Fruit fly (Drosophila melanogaster) whole organism, embryonic: Measurements from ENCODE around the gene IntS2.

Source experiments
- Abd-B ChIP-seq: fragments of 200-800 bp; sonication (Bioruptor generic); optimal IDR thresholded peaks from 2 replicates; lab custom pipeline; 2018; ENCODE audit warnings: missing biosample characterization, mild to moderate bottlenecking, missing genetic modification characterization, moderate library complexity
- BtbVII ChIP-seq: fragments of 200-800 bp; sonication (Bioruptor generic); optimal IDR thresholded peaks from 3 replicates; lab custom pipeline; 2017; ENCODE audit warnings: missing biosample characterization, mild to moderate bottlenecking, missing genetic modification characterization
- CG10209 ChIP-seq: fragments of 200-800 bp; sonication (Bioruptor generic); optimal IDR thresholded peaks from 3 replicates; lab custom pipeline; 2017; ENCODE audit warnings: missing biosample characterization, mild to moderate bottlenecking, missing genetic modification characterization, missing genetic modification reagents
- CG10654 ChIP-seq: fragments of 200-800 bp; sonication (Bioruptor generic); optimal IDR thresholded peaks from 2 replicates; lab custom pipeline; 2016; ENCODE audit warnings: missing biosample characterization, missing genetic modification characterization
- CG11398 ChIP-seq: fragments of 200-800 bp; sonication (Bioruptor generic); optimal IDR thresholded peaks from 2 replicates; lab custom pipeline; 2016; ENCODE audit warnings: missing biosample characterization, missing genetic modification characterization
- CG11696 ChIP-seq: fragments of 200-800 bp; sonication (Bioruptor generic); IDR thresholded peaks from 2 replicates; pipeline ENCODE4 v1.3.6; 2022; ENCODE audit warnings: missing biosample characterization, missing genetic modification characterization
- CG14050 ChIP-seq: fragments of 200-800 bp; sonication (Bioruptor generic); IDR thresholded peaks from 3 replicates; pipeline ENCODE4 v1.3.6; 2022; ENCODE audit warnings: missing biosample characterization, missing genetic modification characterization
- CG14441 ChIP-seq: fragments of 200-800 bp; sonication (Bioruptor generic); IDR thresholded peaks from 2 replicates; pipeline ENCODE4 v1.3.6; 2022; ENCODE audit warnings: missing biosample characterization, missing genetic modification characterization
- CG15479 ChIP-seq: fragments of 200-800 bp; sonication (Bioruptor generic); optimal IDR thresholded peaks from 3 replicates; lab custom pipeline; 2019; ENCODE audit warnings: missing biosample characterization, mild to moderate bottlenecking, missing genetic modification characterization, moderate library complexity
- CG16815 ChIP-seq: fragments of 200-800 bp; sonication (Bioruptor generic); optimal IDR thresholded peaks from 3 replicates; lab custom pipeline; 2017; ENCODE audit warnings: missing biosample characterization, mild to moderate bottlenecking, missing genetic modification characterization
- CG17385 ChIP-seq: fragments of 200-800 bp; sonication (Bioruptor generic); optimal IDR thresholded peaks from 3 replicates; lab custom pipeline; 2018; ENCODE audit warnings: missing biosample characterization, mild to moderate bottlenecking, missing genetic modification characterization
- CG17829 ChIP-seq: fragments of 200-800 bp; optimal IDR thresholded peaks from 2 replicates; lab custom pipeline; 2019; ENCODE audit warnings: missing biosample characterization, mild to moderate bottlenecking, missing genetic modification characterization, moderate library complexity
- CG18599 ChIP-seq: fragments of 200-800 bp; sonication (Bioruptor generic); optimal IDR thresholded peaks from 3 replicates; lab custom pipeline; 2017; ENCODE audit warnings: missing biosample characterization, missing genetic modification characterization, mild to moderate bottlenecking, moderate library complexity, missing genetic modification reagents
- CG2678 ChIP-seq: fragments of 200-800 bp; sonication (Bioruptor generic); optimal IDR thresholded peaks from 3 replicates; lab custom pipeline; 2019; ENCODE audit warnings: missing biosample characterization, mild to moderate bottlenecking, missing genetic modification characterization, moderate library complexity
- CG30020 ChIP-seq: fragments of 200-800 bp; optimal IDR thresholded peaks from 2 replicates; lab custom pipeline; 2019; ENCODE audit warnings: missing biosample characterization, mild to moderate bottlenecking, missing genetic modification characterization, moderate library complexity
- CG6813 ChIP-seq: fragments of 200-800 bp; sonication (Bioruptor generic); optimal IDR thresholded peaks from 2 replicates; lab custom pipeline; 2017; ENCODE audit warnings: missing biosample characterization, missing genetic modification characterization, mild to moderate bottlenecking, moderate library complexity, missing genetic modification reagents
- CG7963 ChIP-seq: fragments of 200-800 bp; sonication (Bioruptor generic); IDR thresholded peaks from 3 replicates; pipeline ENCODE4 v1.3.6; 2022; ENCODE audit warnings: missing biosample characterization, missing genetic modification characterization; ENCODE audit not compliant: partially characterized antibody
- CG8765 ChIP-seq: fragments of 200-800 bp; sonication (Bioruptor generic); IDR thresholded peaks from 2 replicates; pipeline ENCODE4 v1.3.6; 2022; ENCODE audit warnings: missing biosample characterization, missing genetic modification characterization
- CG9797 ChIP-seq: fragments of 200-800 bp; sonication (Bioruptor generic); optimal IDR thresholded peaks from 3 replicates; lab custom pipeline; 2018; ENCODE audit warnings: missing biosample characterization, mild to moderate bottlenecking, missing genetic modification characterization
- CHES-1-like ChIP-seq: fragments of 200-800 bp; sonication (Bioruptor generic); optimal IDR thresholded peaks from 2 replicates; lab custom pipeline; 2016; ENCODE audit warnings: missing biosample characterization, missing genetic modification characterization
- D ChIP-seq, 2 experiments: fragments of 200-800 bp in 1 of 2; fragments of >200 bp in 1 of 2; sonication (Bioruptor generic) in 1 of 2; optimal IDR thresholded peaks; 2 replicates in 1 of 2; 3 replicates in 1 of 2; lab custom pipeline; 2017; ENCODE audit warnings: mild to moderate bottlenecking in 1 of 2, missing biosample characterization in 1 of 2, missing genetic modification characterization in 1 of 2, missing genetic modification reagents in 1 of 2
- Dbx ChIP-seq: fragments of 200-800 bp; sonication (Bioruptor generic); IDR thresholded peaks from 3 replicates; pipeline ENCODE4 v1.3.6; 2022; ENCODE audit warnings: missing biosample characterization, missing genetic modification characterization
- Drgx ChIP-seq: fragments of 200-800 bp; sonication (Bioruptor generic); IDR thresholded peaks from 2 replicates; pipeline ENCODE4 v1.3.6; 2022; ENCODE audit warnings: missing biosample characterization, missing genetic modification characterization
- ERR ChIP-seq: fragments of 200-800 bp; sonication (Bioruptor generic); optimal IDR thresholded peaks from 2 replicates; lab custom pipeline; 2016; ENCODE audit warnings: missing biosample characterization, missing genetic modification characterization
- Elba2 ChIP-seq: fragments of 200-800 bp; sonication (Bioruptor generic); optimal IDR thresholded peaks from 3 replicates; lab custom pipeline; 2016; ENCODE audit warnings: missing biosample characterization, missing genetic modification characterization
- GATAe ChIP-seq: fragments of 200-800 bp; sonication (Bioruptor generic); conservative IDR thresholded peaks from 2 replicates; pipeline ENCODE4 v1.3.6; 2022; ENCODE audit warnings: missing biosample characterization, missing genetic modification characterization
- Jarid2 ChIP-seq: fragments of 200-800 bp; sonication (Bioruptor generic); optimal IDR thresholded peaks from 3 replicates; lab custom pipeline; 2017; ENCODE audit warnings: mild to moderate bottlenecking, missing biosample characterization, missing genetic modification reagents, missing genetic modification characterization
- Oaz ChIP-seq: fragments of 200-800 bp; sonication (Bioruptor generic); IDR thresholded peaks from 2 replicates; pipeline ENCODE4 v1.3.6; 2022; ENCODE audit warnings: missing biosample characterization, missing genetic modification characterization
- Oli ChIP-seq: fragments of 200-800 bp; sonication (Bioruptor generic); optimal IDR thresholded peaks from 2 replicates; lab custom pipeline; 2018; ENCODE audit warnings: missing biosample characterization, mild to moderate bottlenecking, missing genetic modification characterization, moderate library complexity
- ash1 ChIP-seq: fragments of 200-800 bp; sonication (Bioruptor generic); optimal IDR thresholded peaks from 2 replicates; lab custom pipeline; 2018; ENCODE audit warnings: missing biosample characterization, mild to moderate bottlenecking, missing genetic modification characterization
- bbx ChIP-seq: fragments of 200-800 bp; sonication (Bioruptor generic); IDR thresholded peaks from 2 replicates; pipeline ENCODE4 v1.3.6; 2022; ENCODE audit warnings: missing biosample characterization, missing genetic modification characterization; ENCODE audit not compliant: partially characterized antibody
- bigmax ChIP-seq: fragments of 200-800 bp; sonication (Bioruptor generic); optimal IDR thresholded peaks from 2 replicates; lab custom pipeline; 2018; ENCODE audit warnings: missing biosample characterization, mild to moderate bottlenecking, missing genetic modification characterization
- cas ChIP-seq: fragments of 200-800 bp; sonication (Bioruptor generic); IDR thresholded peaks from 2 replicates; pipeline ENCODE4 v1.3.6; 2022; ENCODE audit warnings: missing biosample characterization, missing genetic modification characterization
- chif ChIP-seq, 2 experiments: fragments of 200-800 bp; sonication (Bioruptor generic); optimal IDR thresholded peaks; 3 replicates each; lab custom pipeline; 2016; ENCODE audit warnings: missing biosample characterization in 2 of 2, missing genetic modification characterization in 2 of 2
- fu2 ChIP-seq: fragments of 200-800 bp; sonication (Bioruptor generic); optimal IDR thresholded peaks from 2 replicates; lab custom pipeline; 2016; ENCODE audit warnings: missing biosample characterization, missing genetic modification characterization
- gcm2 ChIP-seq: fragments of 200-800 bp; sonication (Bioruptor generic); optimal IDR thresholded peaks from 2 replicates; lab custom pipeline; 2016; ENCODE audit warnings: missing biosample characterization, missing genetic modification characterization
- insv ChIP-seq, 2 experiments: fragments of 200-800 bp; sonication (Bioruptor generic); optimal IDR thresholded peaks; 3 replicates each; lab custom pipeline; 2016 to 2018; ENCODE audit warnings: missing biosample characterization in 2 of 2, missing genetic modification characterization in 2 of 2
- lov ChIP-seq, 2 experiments: fragments of 200-800 bp in 1 of 2; fragments of >200 bp in 1 of 2; sonication (Bioruptor generic) in 1 of 2; IDR thresholded peaks in 1 of 2; optimal IDR thresholded peaks in 1 of 2; 2 replicates in 1 of 2; 3 replicates in 1 of 2; pipeline versions ENCODE4 v1.3.6 to Lab custom; 2017 to 2022; ENCODE audit warnings: missing biosample characterization in 1 of 2, missing genetic modification characterization in 1 of 2
- luna ChIP-seq: fragments of 200-800 bp; sonication (Bioruptor generic); optimal IDR thresholded peaks from 2 replicates; lab custom pipeline; 2016; ENCODE audit warnings: missing biosample characterization, missing genetic modification characterization
- org-1 ChIP-seq: fragments of 200-800 bp; sonication (Bioruptor generic); optimal IDR thresholded peaks from 2 replicates; lab custom pipeline; 2017; ENCODE audit warnings: missing biosample characterization, missing genetic modification characterization
- sens-2 ChIP-seq: fragments of 200-800 bp; sonication (Bioruptor generic); IDR thresholded peaks from 2 replicates; pipeline ENCODE4 v1.3.6; 2022; ENCODE audit warnings: missing biosample characterization, missing genetic modification characterization
- sna ChIP-seq: fragments of 200-800 bp; sonication (Bioruptor generic); IDR thresholded peaks from 2 replicates; pipeline ENCODE4 v1.3.6; 2022; ENCODE audit warnings: missing biosample characterization, missing genetic modification characterization; ENCODE audit not compliant: partially characterized antibody
- sob ChIP-seq: fragments of 200-800 bp; sonication (Bioruptor generic); IDR thresholded peaks from 2 replicates; pipeline ENCODE4 v1.3.6; 2022; ENCODE audit warnings: missing biosample characterization, missing genetic modification characterization
- tap ChIP-seq: fragments of 200-800 bp; optimal IDR thresholded peaks from 3 replicates; lab custom pipeline; 2019; ENCODE audit warnings: missing biosample characterization, mild to moderate bottlenecking, missing genetic modification characterization, moderate library complexity
- tll ChIP-seq, 2 experiments: fragments of 200-800 bp in 1 of 2; fragments of >200 bp in 1 of 2; sonication (Bioruptor generic) in 1 of 2; optimal IDR thresholded peaks; 2 replicates each; lab custom pipeline; 2017 to 2019; ENCODE audit warnings: missing biosample characterization in 2 of 2, missing genetic modification characterization in 2 of 2, mild to moderate bottlenecking in 1 of 2, moderate library complexity in 1 of 2
- yki ChIP-seq: fragments of >200 bp; optimal IDR thresholded peaks from 3 replicates; lab custom pipeline; 2018
- zen ChIP-seq: fragments of 200-800 bp; sonication (Bioruptor generic); optimal IDR thresholded peaks from 3 replicates; lab custom pipeline; 2018; ENCODE audit warnings: missing biosample characterization, mild to moderate bottlenecking, missing genetic modification characterization, moderate library complexity
- zen2 ChIP-seq: fragments of 200-800 bp; sonication (Bioruptor generic); IDR thresholded peaks from 3 replicates; pipeline ENCODE4 v1.3.6; 2022; ENCODE audit warnings: missing biosample characterization, missing genetic modification characterization; ENCODE audit not compliant: partially characterized antibody

The IntS2 gene

dm6 chrX:17682745-17683505 lies 26.3 kb upstream of the IntS2 start (continued):
- TF ChIP-seq CG18599 (GFP tag; lab: Kevin White, UChicago) (peak; percentile 43), ash1 (GFP tag; lab: Kevin White, UChicago) (no peak), sob (GFP tag; lab: Robert Waterston, UW) (peak; percentile 63), ERR (GFP tag; lab: Kevin White, UChicago) (no peak), chif (GFP tag; optimal IDR thresholded peaks at IDR 0.05; lab: Kevin White, UChicago) (peak; percentile 8 to 24), CHES-1-like (GFP tag; lab: Kevin White, UChicago) (no peak), CG14050 (GFP tag; lab: Robert Waterston, UW) (no peak), bigmax (GFP tag; lab: Kevin White, UChicago) (no peak), Dbx (GFP tag; lab: Robert Waterston, UW) (no peak), CG8765 (GFP tag; lab: Robert Waterston, UW) (no peak), gcm2 (GFP tag; lab: Kevin White, UChicago) (no peak), CG16815 (no peak), CG30020 (tag; lab: Kevin White, UChicago) (no peak), tap (tag; lab: Kevin White, UChicago) (peak; percentile 40), zen (tag; lab: Kevin White, UChicago) (no peak), cas (GFP tag; lab: Robert Waterston, UW) (no peak), Drgx (GFP tag; lab: Robert Waterston, UW) (peak; percentile 96), bbx (GFP tag; lab: Robert Waterston, UW) (no peak), CG11696 (no peak; the same call in 1 of the 2 replicates), Elba2 (GFP tag; lab: Kevin White, UChicago) (no peak), lov (optimal IDR thresholded peaks at IDR 0.05; lab: Kevin White, UChicago) (no peak), lov (GFP tag; IDR thresholded peaks at IDR 0.05; lab: Robert Waterston, UW) (no peak), Abd-B (GFP tag; lab: Kevin White, UChicago) (no peak), sna (GFP tag; lab: Robert Waterston, UW) (no peak), CG2678 (peak; percentile 76), CG14441 (GFP tag; lab: Robert Waterston, UW) (peak; percentile 82), insv (GFP tag; optimal IDR thresholded peaks at IDR 0.05; lab: Kevin White, UChicago) (no peak), luna (GFP tag; lab: Kevin White, UChicago) (no peak), tll (GFP tag; optimal IDR thresholded peaks at IDR 0.05; lab: Kevin White, UChicago) (no peak), zen2 (GFP tag; lab: Robert Waterston, UW) (no peak), GATAe (GFP tag; lab: Robert Waterston, UW) (no peak), BtbVII (GFP tag; lab: Kevin White, UChicago) (peak; percentile 34), CG7963 (no peak), CG17385 (GFP tag; lab: Kevin White, UChicago) (no peak), org-1 (GFP tag; lab: Kevin White, UChicago) (peak; percentile 21), Oli (tag; lab: Kevin White, UChicago) (peak; percentile 69), fu2 (no peak), CG17829 (tag; lab: Kevin White, UChicago) (peak; percentile 55), CG15479 (GFP tag; lab: Kevin White, UChicago) (no peak), CG10209 (GFP tag; lab: Kevin White, UChicago) (peak; percentile 39), CG9797 (GFP tag; lab: Kevin White, UChicago) (no peak), Jarid2 (GFP tag; lab: Kevin White, UChicago) (no peak), CG11398 (GFP tag; lab: Kevin White, UChicago) (no peak), D (optimal IDR thresholded peaks at IDR 0.05; lab: Kevin White, UChicago) (no peak), D (GFP tag; optimal IDR thresholded peaks at IDR 0.05; lab: Kevin White, UChicago) (peak; percentile 26), yki (lab: Kevin White, UChicago) (no peak), CG10654 (no peak), sens-2 (GFP tag; lab: Robert Waterston, UW) (peak; percentile 79), Oaz (GFP tag; lab: Robert Waterston, UW) (peak; percentile 76), CG6813 (GFP tag; lab: Kevin White, UChicago) (peak; percentile 55)
